Worm (Caenorhabditis elegans): ENCODE results near the gene K08E3.2.

Gene K08E3.2

ce11 chrIII:13771145-13771544, 22.7 kb upstream of the K08E3.2 start, which contains the start of the genes cyk-4 and pdr-1:
Gene cyk-4 (minus strand): TSS chrIII:13771224.
Gene pdr-1 (plus strand): TSS chrIII:13771513.
- TF ChIP-seq nfya-1 (tag; optimal IDR thresholded peaks at IDR 0.05; ENCODE audit: insufficient read depth), result peak; percentile 80
- peak; percentile 89 for TF ChIP-seq lin-15B (tag; optimal IDR thresholded peaks at IDR 0.05)
- TF ChIP-seq nhr-25 (tag; optimal IDR thresholded peaks at IDR 0.05), result peak; percentile 57
- no peak for TF ChIP-seq mdl-1 (tag; optimal IDR thresholded peaks at IDR 0.05)
- TF ChIP-seq ztf-11 (tag; optimal IDR thresholded peaks at IDR 0.05), result no peak
- TF ChIP-seq nhr-23 (tag; optimal IDR thresholded peaks at IDR 0.05), result peak; percentile 71
- no peak for TF ChIP-seq ceh-82 (tag; optimal IDR thresholded peaks at IDR 0.05)
- peak; percentile 25 for TF ChIP-seq nhr-43 (tag; optimal IDR thresholded peaks at IDR 0.05; ENCODE audit: poor library complexity, severe bottlenecking)
- peak; percentile 62 for TF ChIP-seq lin-39 (tag; optimal IDR thresholded peaks at IDR 0.05)
- TF ChIP-seq snpc-4 (tag; optimal IDR thresholded peaks at IDR 0.05), result no peak
- TF ChIP-seq ama-1 (optimal IDR thresholded peaks at IDR 0.05), result peak; percentile 26
- peak; percentile 32 for TF ChIP-seq pqm-1 (tag; optimal IDR thresholded peaks at IDR 0.05)

DNA sequence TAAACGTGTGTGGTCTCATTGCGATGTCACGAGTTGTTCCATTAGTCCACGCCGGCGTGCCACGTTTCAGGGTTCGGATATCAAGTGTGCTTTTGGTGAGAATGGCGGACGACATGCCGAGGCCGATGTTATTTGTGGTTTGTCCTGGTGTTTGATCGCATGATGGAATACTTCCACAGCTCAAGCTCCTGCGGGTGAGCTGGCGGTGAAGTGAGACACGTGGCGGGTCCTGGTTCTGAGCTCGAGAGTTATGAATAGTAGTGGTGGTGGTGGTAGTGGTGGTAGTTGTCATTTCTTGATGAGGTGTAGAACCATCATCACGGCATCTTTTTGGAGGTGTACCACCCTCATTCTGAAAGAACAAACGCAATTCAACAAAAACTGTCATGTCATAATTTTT, 21.5 kb upstream of the K08E3.2 start:
- TF ChIP-seq nfya-1 (tag; optimal IDR thresholded peaks at IDR 0.05; ENCODE audit: insufficient read depth) (no peak), egl-5 (tag; optimal IDR thresholded peaks at IDR 0.05) (no peak), egl-27 (tag; optimal IDR thresholded peaks at IDR 0.05) (no peak), nhr-76 (tag; optimal IDR thresholded peaks at IDR 0.05) (no peak)

ce11 chrIII:13768074-13768662, 19.7 kb upstream of the K08E3.2 start, which contains the start of gene rml-1:
Gene rml-1 (minus strand): TSS chrIII:13768092.
- TF ChIP-seq mdl-1 (tag; optimal IDR thresholded peaks at IDR 0.05), result no peak
- TF ChIP-seq unc-62 (GFP tag; optimal IDR thresholded peaks at IDR 0.05), result no peak
- TF ChIP-seq nhr-25 (tag; optimal IDR thresholded peaks at IDR 0.05), result no peak
- peak; percentile 1 for TF ChIP-seq pha-4 (tag; optimal IDR thresholded peaks at IDR 0.05)
- TF ChIP-seq hmg-11 (tag; optimal IDR thresholded peaks at IDR 0.05), result peak; percentile 5

DNA sequence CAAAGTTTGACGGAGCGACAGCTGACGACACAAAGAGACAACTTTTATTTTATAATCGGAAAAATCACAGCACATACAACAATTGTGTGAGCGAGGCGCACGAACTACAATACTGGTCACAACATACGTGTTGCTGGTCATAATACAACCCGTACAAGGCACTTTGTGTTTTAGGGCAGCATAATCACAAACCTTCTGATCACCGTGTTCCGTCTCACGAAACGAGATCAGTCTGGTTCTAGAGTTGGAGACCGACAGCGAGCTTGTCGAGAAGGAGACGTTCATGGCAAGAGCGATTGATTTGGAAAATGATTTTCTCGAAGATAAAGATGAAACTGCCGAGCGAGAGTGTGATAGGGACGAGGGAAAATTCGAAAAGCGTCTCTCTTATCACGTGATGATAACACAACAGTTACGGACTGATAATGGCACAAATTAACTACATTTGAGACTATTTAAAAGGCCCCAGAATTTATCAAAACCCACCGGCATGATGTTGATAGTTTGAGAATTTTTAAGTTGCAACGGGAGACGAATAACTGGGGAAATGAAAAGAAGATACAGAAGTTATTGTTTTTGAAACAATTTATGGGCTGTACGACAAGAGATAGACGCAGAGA, 18.3 kb upstream of the K08E3.2 start:
- peak; percentile 94 for TF ChIP-seq elt-2 (tag; optimal IDR thresholded peaks at IDR 0.05)
- no peak for TF ChIP-seq nhr-25 (tag; optimal IDR thresholded peaks at IDR 0.05)
- TF ChIP-seq mml-1 (tag; optimal IDR thresholded peaks at IDR 0.05), result no peak
- peak; percentile 8 for TF ChIP-seq nfya-1 (tag; optimal IDR thresholded peaks at IDR 0.05; ENCODE audit: insufficient read depth)
- TF ChIP-seq nhr-43 (tag; optimal IDR thresholded peaks at IDR 0.05; ENCODE audit: poor library complexity, severe bottlenecking), result peak; percentile 76
- peak; percentile 46 for TF ChIP-seq pqm-1 (tag; optimal IDR thresholded peaks at IDR 0.05)
- TF ChIP-seq fkh-2 (tag; optimal IDR thresholded peaks at IDR 0.05), result no peak
- peak; percentile 31 for TF ChIP-seq lsy-12 (tag; optimal IDR thresholded peaks at IDR 0.05)

DNA sequence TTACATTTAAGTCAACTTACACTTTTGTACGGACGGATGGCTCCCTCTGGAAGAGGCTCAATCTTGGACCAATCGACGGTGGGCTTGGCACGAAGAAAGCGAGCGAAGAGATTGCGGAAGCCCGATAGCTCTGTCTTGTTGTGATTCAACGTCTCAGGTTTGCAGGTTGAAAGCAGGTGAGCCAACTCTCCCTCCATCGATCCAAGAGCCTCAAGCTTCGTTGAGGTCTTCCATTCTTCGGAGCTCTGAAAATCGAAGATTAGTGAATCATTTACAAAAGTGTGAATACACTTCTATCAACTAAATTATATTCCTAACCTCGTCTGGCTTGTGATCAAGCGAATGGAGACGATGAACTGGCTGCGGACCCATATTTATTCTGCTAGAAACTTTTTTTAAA, 17.3 kb upstream of the K08E3.2 start:
- TF ChIP-seq snpc-4 (tag; optimal IDR thresholded peaks at IDR 0.05) (no peak), nfya-1 (tag; optimal IDR thresholded peaks at IDR 0.05; ENCODE audit: insufficient read depth) (no peak), nhr-237 (tag; optimal IDR thresholded peaks at IDR 0.05) (no peak), elt-2 (tag; optimal IDR thresholded peaks at IDR 0.05) (no peak), elt-3 (tag; optimal IDR thresholded peaks at IDR 0.05) (no peak), R02D3.7 (tag; optimal IDR thresholded peaks at IDR 0.05) (no peak), mml-1 (tag; optimal IDR thresholded peaks at IDR 0.05) (no peak), nhr-12 (tag; optimal IDR thresholded peaks at IDR 0.05) (no peak), unc-62 (GFP tag; optimal IDR thresholded peaks at IDR 0.05) (no peak), fkh-10 (GFP tag; optimal IDR thresholded peaks at IDR 0.05) (no peak), ztf-4 (tag; optimal IDR thresholded peaks at IDR 0.05) (no peak), ceh-16 (tag; optimal IDR thresholded peaks at IDR 0.05) (no peak)

Data from whole organism, L3 larva.